Worm (Caenorhabditis elegans): ENCODE data around the gene Y72A10A.1.
A peak's percentile ranks its signal among the peaks of the same experiment; 100 is the strongest.

Y72A10A.1 gene

ce11 chrX:6150949-6151519, 12.9 kb upstream of the Y72A10A.1 start:
- TF ChIP-seq ztf-11 (tag; optimal IDR thresholded peaks at IDR 0.05), result no peak
- TF ChIP-seq dsc-1 (tag; optimal IDR thresholded peaks at IDR 0.05), result peak; percentile 78
- TF ChIP-seq mab-9 (GFP tag; IDR thresholded peaks at IDR 0.05), result no peak
- no peak for TF ChIP-seq lir-3 (tag; optimal IDR thresholded peaks at IDR 0.05; ENCODE audit: poor library complexity)
- no peak for TF ChIP-seq nhr-85 (tag)
- TF ChIP-seq efl-1 (optimal IDR thresholded peaks at IDR 0.05), result no peak
- TF ChIP-seq efl-1 (GFP tag; optimal IDR thresholded peaks at IDR 0.05 in 1 of 2), result no peak
- no peak for TF ChIP-seq hpl-2 (GFP tag; optimal IDR thresholded peaks at IDR 0.05)
- TF ChIP-seq ceh-88 (GFP tag; IDR thresholded peaks at IDR 0.05), result no peak
- peak; percentile 3 for TF ChIP-seq blmp-1 (tag; optimal IDR thresholded peaks at IDR 0.05)
- no peak for TF ChIP-seq rnt-1 (tag; optimal IDR thresholded peaks at IDR 0.05)
- no peak for TF ChIP-seq F16B12.6 (tag; optimal IDR thresholded peaks at IDR 0.05)
- TF ChIP-seq nhr-19 (GFP tag; conservative IDR thresholded peaks at IDR 0.05), result no peak

ce11 chrX:6150449-6150848, 12.3 kb upstream of the Y72A10A.1 start, which contains the start of gene tag-275:
Gene tag-275 (minus strand): TSS chrX:6150549.
- TF ChIP-seq nhr-85 (tag), result no peak
- no peak for TF ChIP-seq aly-2 (tag; optimal IDR thresholded peaks at IDR 0.05)
- no peak for TF ChIP-seq skn-1 (tag; optimal IDR thresholded peaks at IDR 0.05)
- no peak for TF ChIP-seq ceh-90 (tag; optimal IDR thresholded peaks at IDR 0.05)
- TF ChIP-seq elt-2 (tag; optimal IDR thresholded peaks at IDR 0.05), result no peak
- no peak for TF ChIP-seq fkh-8 (tag; optimal IDR thresholded peaks at IDR 0.05)
- TF ChIP-seq aha-1 (tag; optimal IDR thresholded peaks at IDR 0.05), result no peak
- no peak for TF ChIP-seq lin-35 (GFP tag; optimal IDR thresholded peaks at IDR 0.05)
- TF ChIP-seq tlp-1 (tag; optimal IDR thresholded peaks at IDR 0.05), result no peak
- no peak for TF ChIP-seq snu-23 (GFP tag; optimal IDR thresholded peaks at IDR 0.05)

- TF ChIP-seq elt-2 (tag; optimal IDR thresholded peaks at IDR 0.05) (no peak), lin-14 (GFP tag; optimal IDR thresholded peaks at IDR 0.05) (peak; percentile 32), rnt-1 (tag; optimal IDR thresholded peaks at IDR 0.05) (peak; percentile 21)
These were observed 7.8 kb upstream of the Y72A10A.1 start for ce11 chrX:6145921-6146320.

DNA sequence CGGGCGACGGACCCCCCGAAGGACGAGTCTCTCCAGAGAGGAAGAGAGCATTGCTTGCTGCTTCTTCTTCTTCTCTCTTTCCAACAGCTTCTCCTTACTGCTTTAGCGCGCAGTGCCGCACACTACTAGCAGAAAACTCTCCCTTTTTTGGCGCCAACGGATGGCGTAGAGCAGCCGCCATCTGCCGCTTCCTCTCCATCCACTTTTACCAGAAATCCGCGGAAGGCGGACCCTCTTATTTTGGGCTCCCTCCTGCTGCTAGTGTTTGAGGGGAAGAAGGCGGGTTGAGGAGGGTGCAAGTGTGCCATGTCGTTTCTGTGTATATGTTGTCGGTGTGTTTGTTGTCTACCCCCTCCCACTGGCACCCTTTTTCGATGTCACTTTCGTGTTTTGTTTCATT, 3.7 kb downstream of the Y72A10A.1 start:
- peak; percentile 13 for TF ChIP-seq nhr-71 (tag; optimal IDR thresholded peaks at IDR 0.05)
- no peak for TF ChIP-seq Y116A8C.19 (tag; optimal IDR thresholded peaks at IDR 0.05; ENCODE audit: borderline replicate concordance)
- 0 out of 2 replicates have a peak, but pooled peaks have one; percentile 26 for TF ChIP-seq mab-9 (GFP tag; IDR thresholded peaks at IDR 0.05)
- TF ChIP-seq fkh-10 (GFP tag; optimal IDR thresholded peaks at IDR 0.05), result peak; percentile 33
- TF ChIP-seq xbp-1 (tag; optimal IDR thresholded peaks at IDR 0.05), result peak; percentile 6
- TF ChIP-seq lin-14 (GFP tag; optimal IDR thresholded peaks at IDR 0.05), result peak; percentile 67
- TF ChIP-seq tbx-2 (tag; optimal IDR thresholded peaks at IDR 0.05), result no peak

DNA sequence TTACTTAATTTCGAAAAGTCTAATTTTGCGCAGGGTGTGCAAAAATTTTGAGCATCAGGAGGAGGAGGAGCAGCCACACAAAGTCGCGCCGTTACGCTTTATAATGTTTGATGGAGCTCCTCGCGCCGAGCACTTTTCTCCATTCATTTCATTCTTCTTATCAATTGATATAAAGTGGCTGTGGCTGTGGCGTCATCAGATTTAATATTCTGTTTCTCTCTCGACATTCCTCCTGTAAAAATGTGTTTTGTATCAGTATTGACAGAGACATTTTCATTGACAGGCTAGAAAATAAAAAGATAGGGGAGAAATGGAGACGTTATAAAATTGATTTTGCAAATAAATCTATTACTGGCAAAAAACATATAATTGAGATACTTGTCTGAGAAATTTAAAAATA, 8.9 kb downstream of the Y72A10A.1 start:
- no peak for TF ChIP-seq xbp-1 (tag; optimal IDR thresholded peaks at IDR 0.05)
- TF ChIP-seq tlp-1 (tag; optimal IDR thresholded peaks at IDR 0.05), result no peak
- no peak for TF ChIP-seq fkh-4 (tag; optimal IDR thresholded peaks at IDR 0.05; ENCODE audit: borderline replicate concordance)
- TF ChIP-seq lin-35 (GFP tag; optimal IDR thresholded peaks at IDR 0.05), result peak in 1 of 2 experiments; percentile 19
- no peak for TF ChIP-seq pqm-1 (tag; optimal IDR thresholded peaks at IDR 0.05)
- TF ChIP-seq ces-1 (GFP tag; optimal IDR thresholded peaks at IDR 0.05), result no peak
- no peak for TF ChIP-seq sptf-1 (tag; optimal IDR thresholded peaks at IDR 0.05)
- TF ChIP-seq nhr-20 (tag; optimal IDR thresholded peaks at IDR 0.05), result peak; percentile 1
- peak; percentile 15 for TF ChIP-seq nhr-71 (tag; optimal IDR thresholded peaks at IDR 0.05)
- TF ChIP-seq dpl-1 (GFP tag; optimal IDR thresholded peaks at IDR 0.05), result no peak
- TF ChIP-seq unc-30 (tag; optimal IDR thresholded peaks at IDR 0.05), result no peak
- TF ChIP-seq hlh-17 (GFP tag; optimal IDR thresholded peaks at IDR 0.05; ENCODE audit: borderline replicate concordance), result no peak
- no peak for TF ChIP-seq efl-1 (optimal IDR thresholded peaks at IDR 0.05)
- peak in 1 of 2 experiments; percentile 27 for TF ChIP-seq efl-1 (GFP tag; optimal IDR thresholded peaks at IDR 0.05 in 1 of 2)
- TF ChIP-seq nhr-77 (tag; optimal IDR thresholded peaks at IDR 0.05), result peak; percentile 42
- TF ChIP-seq sox-4 (tag; optimal IDR thresholded peaks at IDR 0.05), result no peak
- no peak for TF ChIP-seq lir-3 (tag; optimal IDR thresholded peaks at IDR 0.05; ENCODE audit: poor library complexity)
- TF ChIP-seq elt-2 (tag; optimal IDR thresholded peaks at IDR 0.05), result peak; percentile 53
- TF ChIP-seq lin-14 (GFP tag; optimal IDR thresholded peaks at IDR 0.05), result peak; percentile 2

Measured in whole organism, L1 larva.